Worm (Caenorhabditis elegans) whole organism, L4 larva: Measurements from ENCODE around the gene Y67D8C.7.

ENCODE experiments used
- F37D6.2 ChIP-seq: sonication (generic microtip); optimal IDR thresholded peaks from 2 replicates; lab custom pipeline; 2016; ENCODE audit warnings: mild to moderate bottlenecking, missing genetic modification characterization, missing compliant biosample characterization
- ZK337.2 ChIP-seq: fragments of 200-800 bp; sonication (Bioruptor generic); IDR thresholded peaks from 2 replicates; pipeline ENCODE4 v1.3.6; 2022; ENCODE audit warnings: missing genetic modification reagents, missing genetic modification characterization, missing compliant biosample characterization
- ZK546.5 ChIP-seq, 2 experiments: sonication (generic microtip); optimal IDR thresholded peaks; 2 replicates each; lab custom pipeline; 2017; ENCODE audit warnings: missing biosample characterization in 2 of 2, missing genetic modification characterization in 2 of 2
- ama-1 ChIP-seq: fragments of 150-350 bp; optimal IDR thresholded peaks from 2 replicates; lab custom pipeline; 2014; ENCODE audit warnings: inconsistent platforms, mixed read lengths
- ceh-28 ChIP-seq: fragments of 150-350 bp; optimal IDR thresholded peaks from 2 replicates; lab custom pipeline; 2014; ENCODE audit warnings: missing biosample characterization, missing genetic modification reagents, missing genetic modification characterization
- ceh-62 ChIP-seq: sonication (generic microtip); optimal IDR thresholded peaks from 2 replicates; lab custom pipeline; 2017; ENCODE audit warnings: missing biosample characterization, missing genetic modification characterization
- daf-8 ChIP-seq: fragments of 200-800 bp; sonication (Bioruptor generic); IDR thresholded peaks from 2 replicates; pipeline ENCODE4 v1.3.6; 2022; ENCODE audit warnings: missing genetic modification characterization, missing compliant biosample characterization
- lin-39 ChIP-seq: fragments of 150-350 bp; optimal IDR thresholded peaks from 2 replicates; lab custom pipeline; 2014; ENCODE audit warnings: missing biosample characterization, missing genetic modification reagents, missing genetic modification characterization
- lir-3 ChIP-seq: sonication (generic microtip); optimal IDR thresholded peaks from 2 replicates; lab custom pipeline; 2016; ENCODE audit warnings: mild to moderate bottlenecking, missing genetic modification characterization, missing compliant biosample characterization
- mxl-2 ChIP-seq: fragments of 200-800 bp; sonication (Bioruptor generic); conservative IDR thresholded peaks from 2 replicates; pipeline ENCODE4 v1.3.6; 2022; ENCODE audit warnings: missing genetic modification reagents, missing genetic modification characterization, missing compliant biosample characterization
- nhr-237 ChIP-seq: sonication (generic microtip); optimal IDR thresholded peaks from 2 replicates; lab custom pipeline; 2017; ENCODE audit warnings: missing biosample characterization, missing genetic modification characterization
- nhr-77 ChIP-seq: fragments of 150-350 bp; optimal IDR thresholded peaks from 2 replicates; lab custom pipeline; 2014; ENCODE audit warnings: missing biosample characterization, missing genetic modification characterization
- snpc-4 ChIP-seq: fragments of 150-350 bp; optimal IDR thresholded peaks from 2 replicates; lab custom pipeline; 2014; ENCODE audit warnings: missing biosample characterization, missing genetic modification characterization
- ztf-11 ChIP-seq: fragments of 150-350 bp; optimal IDR thresholded peaks from 2 replicates; lab custom pipeline; 2014; ENCODE audit warnings: missing biosample characterization, missing genetic modification characterization

DNA sequence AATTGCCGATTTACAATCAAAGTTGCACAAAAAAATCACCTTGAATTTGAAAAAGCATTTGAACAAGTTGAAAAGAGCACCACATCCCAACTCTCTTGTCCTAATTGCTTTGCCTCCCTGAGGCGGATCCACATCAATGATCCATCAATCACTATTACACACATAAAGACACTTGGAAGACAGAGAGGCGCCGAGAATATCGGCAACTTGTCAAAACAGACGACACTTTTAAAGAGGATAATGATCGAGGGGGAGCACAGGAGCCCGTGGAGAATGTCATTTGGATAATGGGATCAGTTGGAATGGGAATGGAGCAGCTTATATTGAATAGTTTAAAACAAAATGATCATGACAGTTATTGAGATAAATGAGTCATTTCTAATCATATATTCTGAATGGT is 34.5 kb upstream of the Y67D8C.7 start:
- TF ChIP-seq nhr-77 (no peak), ztf-11 (tag; lab: Kevin White, UChicago) (no peak), nhr-237 (no peak), F37D6.2 (no peak), ceh-62 (no peak), lin-39 (tag; lab: Kevin White, UChicago) (no peak), mxl-2 (no peak), snpc-4 (tag; lab: Kevin White, UChicago) (no peak), lir-3 (tag; lab: Kevin White, UChicago) (no peak), ceh-28 (tag; lab: Kevin White, UChicago) (no peak), ama-1 (lab: Kevin White, UChicago) (no peak), ZK546.5 (tag; optimal IDR thresholded peaks at IDR 0.05; lab: Kevin White, UChicago) (no peak), daf-8 (GFP tag; lab: Robert Waterston, UW) (no peak), ZK337.2 (GFP tag; lab: Robert Waterston, UW) (no peak)
